Fruit fly (Drosophila melanogaster) whole organism, adult: ENCODE results near the gene CG46314.
A peak's percentile ranks its signal among the peaks of the same experiment; 100 is the strongest.

ENCODE experiments used
- CG11617 ChIP-seq: fragments of 200-800 bp; sonication (Bioruptor generic); optimal IDR thresholded peaks from 2 replicates; lab custom pipeline; 2017; ENCODE audit warnings: mild to moderate bottlenecking, missing biosample characterization, missing genetic modification reagents, missing genetic modification characterization
- kay ChIP-seq: fragments of 200-800 bp; sonication (Bioruptor generic); peaks from one replicate; lab custom pipeline; 2016; ENCODE audit warnings: missing biosample characterization, missing genetic modification characterization, borderline replicate concordance
- tj ChIP-seq: fragments of 200-800 bp; sonication (Bioruptor generic); optimal IDR thresholded peaks from 3 replicates; lab custom pipeline; 2017; ENCODE audit warnings: missing biosample characterization, mild to moderate bottlenecking, missing genetic modification characterization, moderate library complexity

- TF ChIP-seq kay (GFP tag; lab: Kevin White, UChicago) (no peak), CG11617 (GFP tag; lab: Kevin White, UChicago) (peak; percentile 19), tj (GFP tag; lab: Kevin White, UChicago) (peak; percentile 67)
Observed at dm6 chr2L:21310427-21311199, 3.5 kb upstream of the CG46314 start, which contains the start of gene crc.
